Fruit fly (Drosophila melanogaster) whole organism, larva: ENCODE data around the gene Krn.

Source experiments
- noc ChIP-seq: fragments of 200-800 bp; sonication (Bioruptor generic); optimal IDR thresholded peaks from 3 replicates; lab custom pipeline; 2019; ENCODE audit warnings: missing biosample characterization, mild to moderate bottlenecking, missing genetic modification characterization, moderate library complexity

Krn gene

dm6 chr3L:17656716-17657395 is 2.8 kb upstream of the Krn start:
- no peak for TF ChIP-seq noc (tag; lab: Kevin White, UChicago)

dm6 chr3L:17655837-17656308 is 1.8 kb upstream of the Krn start:
- TF ChIP-seq noc (tag; lab: Kevin White, UChicago), result peak; percentile 67

- no peak for TF ChIP-seq noc (tag; lab: Kevin White, UChicago)
Measured at dm6 chr3L:17654668-17655050, 579 bp upstream of the Krn start.

DNA sequence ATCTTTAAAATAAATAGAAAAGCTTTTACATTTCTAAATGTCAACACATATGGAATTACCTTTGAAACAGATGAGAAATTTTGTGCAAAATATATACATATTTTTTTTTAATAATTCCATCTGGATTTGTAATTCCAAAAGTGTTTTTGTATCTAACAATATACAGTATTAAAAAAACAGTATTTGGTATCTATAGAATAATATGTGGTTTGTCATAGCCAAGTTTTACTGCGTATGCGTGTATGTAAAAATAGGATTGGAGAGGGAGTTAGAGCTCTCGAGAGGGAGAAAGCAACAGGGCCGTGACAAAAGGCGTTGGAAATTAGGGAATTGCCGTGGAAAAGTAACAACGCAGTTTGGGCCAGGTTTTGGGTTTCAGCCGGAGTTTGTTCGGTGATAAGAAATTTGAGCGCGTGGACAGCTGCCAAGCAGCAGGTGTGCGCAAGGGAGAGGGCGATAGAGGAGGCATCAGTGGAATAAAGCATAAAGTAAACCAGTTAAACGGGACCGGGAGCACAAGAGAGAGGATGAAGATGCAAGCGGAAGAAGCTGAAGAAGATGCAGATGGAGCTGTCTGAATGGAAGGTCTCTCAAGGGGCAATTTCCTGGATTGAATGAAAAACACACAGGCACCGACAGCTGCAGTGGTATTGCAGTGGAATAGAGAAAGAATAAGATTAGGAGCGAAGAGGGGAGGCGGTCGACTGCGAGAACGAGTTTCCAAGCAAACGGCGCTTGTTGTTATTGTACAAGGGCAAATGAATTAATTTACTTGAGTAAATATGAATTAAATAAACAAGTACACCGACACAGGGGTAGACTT is 991 bp downstream of the Krn start:
- TF ChIP-seq noc (tag; lab: Kevin White, UChicago), result peak; percentile 23

DNA sequence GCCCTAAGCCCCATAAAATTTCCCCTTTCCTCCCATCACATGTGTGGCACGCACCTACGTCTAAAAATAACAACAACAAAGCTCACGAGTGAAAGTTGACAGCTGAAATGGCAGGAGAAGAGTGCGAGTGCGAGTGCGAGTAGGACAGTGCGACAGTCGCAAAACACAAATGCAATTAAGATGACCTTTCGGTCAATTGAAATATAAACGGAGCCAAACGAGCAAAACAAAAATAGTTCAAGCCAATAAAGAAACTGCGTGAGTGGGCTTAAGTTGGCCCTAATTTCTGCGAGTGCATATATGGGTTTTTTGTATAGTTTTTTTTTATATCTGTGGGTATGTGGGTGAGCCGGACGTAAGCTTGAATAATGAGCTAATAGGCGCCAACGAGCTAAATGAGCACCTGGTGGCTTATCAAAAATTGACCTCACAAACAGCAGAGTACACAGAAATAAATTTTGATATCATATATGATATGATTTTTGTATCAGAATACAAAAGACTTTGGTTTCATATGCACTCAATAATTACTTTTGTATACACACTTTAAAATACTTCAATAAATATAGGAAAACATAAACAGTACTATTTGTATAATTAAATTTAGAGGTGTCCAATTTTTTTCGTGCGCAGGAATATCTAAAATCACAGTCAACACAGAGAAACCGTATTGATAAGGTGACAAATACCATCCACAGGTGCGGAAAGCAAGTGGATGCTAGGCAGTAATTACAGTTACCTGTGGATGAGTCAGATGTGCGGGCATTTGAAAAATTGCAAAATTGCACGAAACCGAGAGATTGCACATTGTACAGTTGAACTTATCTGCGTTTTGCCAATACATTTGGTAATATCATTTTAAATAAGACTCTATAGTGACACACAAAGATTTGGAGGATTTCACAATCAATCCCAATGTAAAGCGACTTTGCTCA is 2.1 kb downstream of the Krn start:
- peak; percentile 62 for TF ChIP-seq noc (tag; lab: Kevin White, UChicago)

DNA sequence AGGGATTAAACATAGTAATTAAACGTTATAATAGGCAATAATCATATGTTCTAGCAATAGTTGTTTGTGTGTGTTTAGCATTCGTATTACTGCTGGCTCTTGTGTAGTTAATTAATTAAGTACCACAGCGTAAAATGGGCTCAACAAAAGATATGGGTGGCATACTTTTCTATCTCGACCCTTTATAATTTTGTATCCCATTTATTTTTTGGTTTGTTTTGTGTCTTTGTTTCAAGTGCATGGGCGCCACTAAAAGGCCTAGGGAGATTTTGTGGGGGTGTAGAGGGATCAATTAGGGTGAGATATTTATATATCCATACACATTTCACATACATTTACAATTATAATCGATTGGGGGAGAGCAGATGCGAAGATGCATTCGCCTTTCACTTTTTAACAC is 6.5 kb downstream of the Krn start:
- no peak for TF ChIP-seq noc (tag; lab: Kevin White, UChicago)

DNA sequence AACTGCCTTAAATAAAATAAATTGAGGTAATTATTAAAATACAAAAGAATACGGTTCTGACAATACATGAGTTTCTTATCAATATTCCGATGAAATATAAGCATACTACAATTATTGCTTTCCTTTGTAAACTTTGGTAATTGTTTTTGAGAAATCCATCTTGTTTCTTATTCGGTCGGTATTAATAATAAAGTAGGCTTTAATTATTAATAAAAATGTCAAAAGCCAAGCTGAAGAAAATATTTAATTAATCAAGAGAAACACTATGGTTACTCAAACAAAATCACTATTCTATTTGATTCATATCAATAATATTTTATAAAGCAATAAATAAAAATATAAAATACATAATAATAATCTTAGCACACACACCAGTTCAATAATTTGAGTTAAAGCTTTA is 7.4 kb downstream of the Krn start, which contains the start of gene CG43085:
Gene CG43085 (minus strand): TSS at position 101 of the 400 bp plus-strand sequence.
- no peak for TF ChIP-seq noc (tag; lab: Kevin White, UChicago)

DNA sequence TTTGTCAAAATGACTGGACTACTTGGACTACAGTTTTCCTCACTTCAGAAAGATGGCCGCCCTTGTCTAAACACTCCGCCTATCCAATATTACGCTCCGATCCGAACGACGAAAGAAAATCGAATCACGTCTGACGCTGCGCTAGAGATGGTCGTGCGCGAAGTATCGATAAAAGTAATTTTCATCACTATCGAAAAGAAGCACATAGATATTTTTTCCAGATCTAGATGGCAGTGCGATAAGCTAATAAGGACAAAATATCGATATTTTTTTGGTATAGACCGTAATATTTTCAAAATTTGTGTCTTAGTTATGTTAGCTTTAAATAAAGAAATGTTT is 9.2 kb downstream of the Krn start, which contains the start of gene Pep:
Gene Pep (minus strand): TSS at position 131 of the 339 bp plus-strand sequence.
- no peak for TF ChIP-seq noc (tag; lab: Kevin White, UChicago)

DNA sequence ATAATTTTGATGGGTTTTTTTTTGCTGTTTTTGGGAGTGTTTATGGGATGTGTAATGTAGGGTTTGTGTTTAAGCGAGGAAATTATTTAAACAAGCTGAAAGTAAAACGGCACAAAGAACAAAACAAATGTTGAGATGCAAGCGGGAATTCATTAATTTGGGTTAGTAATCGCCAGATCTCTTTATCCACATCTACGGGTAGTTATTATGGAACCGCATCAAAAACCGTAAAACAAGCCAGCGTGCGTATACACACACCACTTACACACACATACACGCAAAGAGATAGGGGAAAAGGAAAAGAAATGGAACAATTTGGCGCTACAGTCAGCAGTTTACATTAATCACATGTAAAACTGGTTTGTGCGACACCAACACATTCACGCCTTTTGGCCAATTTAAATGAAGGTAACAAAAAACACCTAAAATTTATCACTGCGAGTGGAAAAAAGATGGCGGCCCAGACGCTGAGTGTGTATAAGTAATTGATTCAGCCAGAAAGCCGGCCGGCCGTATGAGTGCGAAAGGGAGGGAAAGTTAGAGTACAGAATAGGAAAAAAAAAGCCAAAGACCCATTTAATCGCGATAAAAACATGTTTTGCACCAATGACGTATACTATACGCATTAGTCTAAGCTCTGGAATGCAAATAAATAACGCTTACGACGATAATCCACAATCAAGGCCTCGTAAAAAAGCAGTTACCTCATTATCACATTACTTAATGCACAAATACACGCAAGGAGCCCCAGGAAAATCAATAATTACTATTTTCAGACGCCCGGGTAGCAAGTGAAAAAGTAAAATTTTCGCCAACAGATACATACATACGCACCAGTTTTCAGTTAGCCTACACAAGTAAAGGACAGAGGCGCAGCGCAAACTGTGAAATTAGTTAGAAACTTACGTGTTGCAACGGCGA is 9.8 kb downstream of the Krn start:
- TF ChIP-seq noc (tag; lab: Kevin White, UChicago), result peak; percentile 26

- TF ChIP-seq noc (tag; lab: Kevin White, UChicago), result no peak
Measured at dm6 chr3L:17642017-17642416, 12.1 kb downstream of the Krn start.

DNA sequence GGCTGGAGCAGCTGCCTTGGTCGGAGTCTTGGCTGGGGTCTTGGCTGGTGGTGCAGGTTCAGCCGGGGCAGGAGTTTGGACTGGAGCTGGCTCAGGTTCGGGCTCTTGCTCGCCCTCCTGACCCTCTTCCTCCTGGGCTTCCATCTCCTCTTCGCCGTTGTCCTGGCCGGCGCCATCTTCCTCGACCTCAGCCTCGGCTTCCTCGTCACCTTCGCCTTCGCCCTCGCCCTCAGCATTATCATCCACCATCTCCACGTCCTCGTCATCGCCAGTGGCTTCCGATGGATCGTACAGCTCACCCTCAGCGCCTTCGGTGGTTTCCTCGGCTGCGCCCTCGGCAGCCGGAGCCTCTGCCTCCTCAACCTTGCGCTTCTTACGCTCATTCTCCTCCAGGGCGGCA is 15.4 kb downstream of the Krn start:
- TF ChIP-seq noc (tag; lab: Kevin White, UChicago), result no peak

DNA sequence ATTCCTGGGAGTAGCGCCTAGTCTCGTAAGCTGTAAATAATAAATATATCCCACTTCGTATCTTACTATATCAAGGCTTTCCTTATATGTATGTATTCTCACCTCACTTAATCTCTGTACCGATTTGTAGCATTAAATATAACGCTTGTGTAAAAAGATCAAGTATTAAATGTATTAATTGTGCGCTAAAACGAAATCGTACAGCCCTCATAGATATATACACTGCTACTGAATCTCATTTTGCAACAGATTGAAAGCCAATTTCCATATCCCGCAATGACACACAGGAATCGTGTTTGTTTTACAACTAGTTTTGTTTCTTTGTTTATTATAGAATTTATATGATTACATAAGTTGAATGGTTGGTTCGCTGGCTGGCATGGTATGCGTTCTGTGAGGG is 16.3 kb downstream of the Krn start:
- no peak for TF ChIP-seq noc (tag; lab: Kevin White, UChicago)

DNA sequence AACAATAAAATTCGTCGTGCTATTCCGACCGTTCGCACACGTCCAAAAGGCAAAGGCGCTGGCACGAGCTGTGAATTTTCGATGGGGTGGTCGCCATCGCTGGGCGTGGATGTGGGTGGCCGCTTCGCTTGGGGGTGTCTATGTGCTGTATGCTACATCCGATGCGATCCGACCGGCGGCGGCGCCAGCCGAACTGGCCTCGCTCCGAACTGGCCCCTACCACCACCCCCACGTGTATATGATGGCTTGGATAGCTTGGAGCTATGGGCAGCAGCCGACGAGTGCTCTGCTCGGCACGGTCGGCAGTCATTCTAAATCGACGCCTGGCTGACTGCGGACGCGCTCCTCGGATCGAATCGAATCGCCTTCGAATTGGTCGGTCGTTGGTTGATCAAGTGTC is 20.9 kb downstream of the Krn start, which contains the start of gene CG7497:
Gene CG7497 (plus strand): TSS at position 308 of the 400 bp plus-strand sequence.
- TF ChIP-seq noc (tag; lab: Kevin White, UChicago), result no peak

DNA sequence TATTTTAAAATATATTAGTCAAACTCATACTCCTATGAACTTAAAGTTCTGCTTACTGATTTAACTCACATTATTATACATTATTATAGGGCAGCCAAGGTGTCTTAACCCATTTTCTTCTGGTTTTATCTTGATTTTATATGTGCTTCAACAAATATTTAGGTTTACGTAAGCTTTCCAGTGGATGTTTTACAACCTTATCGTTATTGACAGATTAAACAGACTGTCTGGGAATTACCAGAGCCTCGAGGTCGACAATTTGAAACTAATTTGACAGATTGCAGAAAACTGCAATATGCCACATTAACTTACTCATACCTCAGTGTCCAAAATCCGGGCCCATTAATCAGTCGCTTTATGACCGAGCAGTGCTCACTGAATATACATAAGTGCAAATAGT is 22.8 kb downstream of the Krn start:
- TF ChIP-seq noc (tag; lab: Kevin White, UChicago), result no peak
